Worm (Caenorhabditis elegans) whole organism, early embryonic: ENCODE results near the gene ZC443.7.

Source experiments
- B0310.2 ChIP-seq: sonication (generic microtip); optimal IDR thresholded peaks from 2 replicates; lab custom pipeline; 2016; ENCODE audit warnings: mild to moderate bottlenecking, missing genetic modification characterization, missing compliant biosample characterization
- F13C5.2 ChIP-seq: sonication (generic microtip); optimal IDR thresholded peaks from 2 replicates; lab custom pipeline; 2017; ENCODE audit warnings: mild to moderate bottlenecking, missing genetic modification characterization, inconsistent platforms, missing compliant biosample characterization
- ama-1 ChIP-seq: fragments of 150-350 bp; optimal IDR thresholded peaks from 2 replicates; lab custom pipeline; 2014
- ceh-36 ChIP-seq: sonication (generic microtip); optimal IDR thresholded peaks from 2 replicates; lab custom pipeline; 2016; ENCODE audit warnings: missing genetic modification characterization, inconsistent platforms, missing compliant biosample characterization
- flt-1 ChIP-seq: fragments of 200-800 bp; sonication (Bioruptor generic); IDR thresholded peaks from 2 replicates; pipeline ENCODE4 v1.3.6; 2022; ENCODE audit warnings: missing genetic modification characterization, missing compliant biosample characterization
- scrt-1 ChIP-seq: fragments of 200-800 bp; sonication (Bioruptor generic); IDR thresholded peaks from 2 replicates; pipeline ENCODE4 v1.3.6; 2022; ENCODE audit warnings: missing genetic modification characterization, missing compliant biosample characterization

DNA sequence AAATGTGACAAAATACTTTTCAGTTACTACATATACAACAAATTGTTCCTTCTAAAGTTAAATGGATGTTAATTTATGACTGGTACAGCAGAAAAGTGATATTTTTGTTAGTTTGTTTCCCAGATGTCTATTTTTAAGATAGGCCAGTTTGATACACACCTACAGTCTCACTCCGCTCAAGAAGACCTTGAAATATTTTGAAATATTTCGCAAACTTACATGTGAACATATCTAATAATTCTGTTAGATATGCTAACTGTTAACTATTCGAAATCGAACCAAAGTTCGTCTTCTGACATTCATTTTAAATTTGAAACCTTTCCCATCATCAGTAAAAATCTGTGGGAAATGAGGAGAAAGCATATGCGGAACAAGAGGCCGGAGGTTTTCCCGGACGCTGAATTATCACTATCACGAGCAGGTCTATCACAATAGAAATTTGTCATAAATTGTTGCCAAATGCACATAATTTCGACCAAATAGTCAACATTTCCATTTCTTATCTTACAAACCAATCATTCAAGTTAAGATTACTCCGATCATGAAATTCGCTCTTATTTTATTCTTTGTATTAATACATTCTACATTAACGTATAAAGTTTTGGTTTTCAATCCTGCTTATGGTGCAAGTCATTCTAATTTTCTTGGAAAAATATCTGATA, 13.6 kb downstream of the ZC443.7 start, which contains the start of the genes ZC443.4 and ugt-18:
- no peak for TF ChIP-seq flt-1 (GFP tag; lab: Robert Waterston, UW)
- no peak for TF ChIP-seq F13C5.2 (tag; lab: Kevin White, UChicago)
- TF ChIP-seq ama-1 (lab: Kevin White, UChicago), result no peak
- no peak for TF ChIP-seq scrt-1 (GFP tag; lab: Robert Waterston, UW)
- no peak for TF ChIP-seq B0310.2 (tag; lab: Kevin White, UChicago)
- TF ChIP-seq ceh-36, result no peak
